Fruit fly (Drosophila melanogaster): Measurements from ENCODE around the gene Hus1-like.

The Hus1-like gene

dm6 chr3R:4821098-4821605 is 9.3 kb upstream of the Hus1-like start, which contains the start of gene CG14657 (continued):
- peak; percentile 95 for TF ChIP-seq HLH4C (GFP tag; IDR thresholded peaks at IDR 0.05; ENCODE audit: partially characterized antibody)
- TF ChIP-seq crol (GFP tag; IDR thresholded peaks at IDR 0.05) = no peak
- no peak for TF ChIP-seq CG32772 (GFP tag; IDR thresholded peaks at IDR 0.05)
- TF ChIP-seq HmgZ (tag; optimal IDR thresholded peaks at IDR 0.05) = peak; percentile 79
- peak; percentile 75 for TF ChIP-seq Sin3A (optimal IDR thresholded peaks at IDR 0.05)
- TF ChIP-seq Ssrp (tag; optimal IDR thresholded peaks at IDR 0.05) = no peak
- TF ChIP-seq pzg (GFP tag; optimal IDR thresholded peaks at IDR 0.05) = peak; percentile 93
- no peak for TF ChIP-seq bcd (GFP tag; optimal IDR thresholded peaks at IDR 0.05)
- TF ChIP-seq Dp (GFP tag; optimal IDR thresholded peaks at IDR 0.05) = peak; percentile 94
- TF ChIP-seq nerfin-2 (GFP tag; IDR thresholded peaks at IDR 0.05; ENCODE audit: partially characterized antibody) = peak; percentile 86
- peak; percentile 71 for TF ChIP-seq Deaf1 (tag; optimal IDR thresholded peaks at IDR 0.05)
- TF ChIP-seq Dip2 (GFP tag; IDR thresholded peaks at IDR 0.05) = no peak
- TF ChIP-seq kay (GFP tag; optimal IDR thresholded peaks at IDR 0.05) = no peak
- TF ChIP-seq lbe (GFP tag; optimal IDR thresholded peaks at IDR 0.05) = peak; percentile 58
- peak; percentile 94 for TF ChIP-seq CG4617 (GFP tag; optimal IDR thresholded peaks at IDR 0.05; ENCODE audit: borderline replicate concordance)
- peak in 1 of 3 experiments; percentile 90 for TF ChIP-seq Stat92E (GFP tag; optimal IDR thresholded peaks at IDR 0.05)
- no peak for TF ChIP-seq rib (GFP tag; IDR thresholded peaks at IDR 0.05)
- peak; percentile 13 for TF ChIP-seq CHES-1-like (GFP tag; optimal IDR thresholded peaks at IDR 0.05)
- peak; percentile 14 for TF ChIP-seq CG13624 (GFP tag; optimal IDR thresholded peaks at IDR 0.05)
- no peak for TF ChIP-seq ken (GFP tag; IDR thresholded peaks at IDR 0.05)
- TF ChIP-seq CG17361 (GFP tag; IDR thresholded peaks at IDR 0.05) = peak; percentile 46; the same call in 2 of the 3 replicates
- no peak for TF ChIP-seq schlank (tag; optimal IDR thresholded peaks at IDR 0.05)
- no peak for TF ChIP-seq btn (GFP tag; optimal IDR thresholded peaks at IDR 0.05)
- no peak for TF ChIP-seq seq (GFP tag; IDR thresholded peaks at IDR 0.05)
- no peak for TF ChIP-seq Adf1 (GFP tag; IDR thresholded peaks at IDR 0.05)
- peak; percentile 88 for TF ChIP-seq gfzf (GFP tag; optimal IDR thresholded peaks at IDR 0.05)
- no peak for TF ChIP-seq sd (tag; optimal IDR thresholded peaks at IDR 0.05)
- no peak for TF ChIP-seq Taf1 (GFP tag; IDR thresholded peaks at IDR 0.05)
- peak in 1 of 2 experiments; percentile 29 for TF ChIP-seq Trl (optimal IDR thresholded peaks at IDR 0.05)
- TF ChIP-seq Trl (GFP tag; optimal IDR thresholded peaks at IDR 0.05) = no peak
- no peak for TF ChIP-seq Hey (tag; optimal IDR thresholded peaks at IDR 0.05)
- TF ChIP-seq CG10959 (GFP tag; IDR thresholded peaks at IDR 0.05) = no peak
- TF ChIP-seq Dref (GFP tag; IDR thresholded peaks at IDR 0.05) = peak; percentile 96
- TF ChIP-seq Lhr (GFP tag; optimal IDR thresholded peaks at IDR 0.05) = peak; percentile 96
- peak; percentile 60 for TF ChIP-seq CG12299 (tag; optimal IDR thresholded peaks at IDR 0.05)
- TF ChIP-seq CG3281 (GFP tag; optimal IDR thresholded peaks at IDR 0.05) = peak; percentile 31
- TF ChIP-seq Dek (tag; optimal IDR thresholded peaks at IDR 0.05) = no peak
- peak; percentile 53 for TF ChIP-seq CG34376 (GFP tag; optimal IDR thresholded peaks at IDR 0.05)
- peak; percentile 18 for TF ChIP-seq fru (optimal IDR thresholded peaks at IDR 0.05)
- no peak for TF ChIP-seq CG17568 (GFP tag; optimal IDR thresholded peaks at IDR 0.05)
- peak; percentile 51 for TF ChIP-seq CG8924 (tag; optimal IDR thresholded peaks at IDR 0.05)
- no peak for TF ChIP-seq CG4424 (GFP tag; optimal IDR thresholded peaks at IDR 0.05)
- TF ChIP-seq Camta (GFP tag; optimal IDR thresholded peaks at IDR 0.05) = no peak
- no peak for TF ChIP-seq ham (GFP tag; IDR thresholded peaks at IDR 0.05)
- TF ChIP-seq gem (tag; optimal IDR thresholded peaks at IDR 0.05) = no peak
- no peak for TF ChIP-seq Six4 (GFP tag; optimal IDR thresholded peaks at IDR 0.05)
- TF ChIP-seq pho (GFP tag; optimal IDR thresholded peaks at IDR 0.05) = peak; percentile 3
- TF ChIP-seq CG15011 (GFP tag; optimal IDR thresholded peaks at IDR 0.05) = no peak
- no peak for TF ChIP-seq Oli (tag; optimal IDR thresholded peaks at IDR 0.05)
- no peak for TF ChIP-seq Dad (GFP tag; optimal IDR thresholded peaks at IDR 0.05)
- no peak for TF ChIP-seq CG6813 (GFP tag; optimal IDR thresholded peaks at IDR 0.05)
- peak; percentile 77 for TF ChIP-seq Med (GFP tag)
